Worm (Caenorhabditis elegans) whole organism, L3 larva: ENCODE data around the gene srh-72.

Experiments used
- R02D3.7 ChIP-seq: fragments of 150-350 bp; optimal IDR thresholded peaks from 2 replicates; lab custom pipeline; 2014; ENCODE audit warnings: missing biosample characterization, missing genetic modification characterization
- ZK546.5 ChIP-seq: sonication (generic microtip); optimal IDR thresholded peaks from 2 replicates; lab custom pipeline; 2017; ENCODE audit warnings: missing biosample characterization, missing genetic modification characterization
- aly-2 ChIP-seq: fragments of 150-350 bp; optimal IDR thresholded peaks from 2 replicates; lab custom pipeline; 2014; ENCODE audit warnings: missing biosample characterization, missing genetic modification characterization
- ama-1 ChIP-seq: fragments of 150-350 bp; optimal IDR thresholded peaks from 2 replicates; lab custom pipeline; 2018
- ceh-28 ChIP-seq: fragments of 150-350 bp; optimal IDR thresholded peaks from 2 replicates; lab custom pipeline; 2014; ENCODE audit warnings: missing biosample characterization, missing genetic modification reagents, missing genetic modification characterization
- ceh-82 ChIP-seq: fragments of 150-350 bp; optimal IDR thresholded peaks from 2 replicates; lab custom pipeline; 2014; ENCODE audit warnings: missing biosample characterization, missing genetic modification characterization
- ceh-9 ChIP-seq: sonication (generic microtip); optimal IDR thresholded peaks from 2 replicates; lab custom pipeline; 2018; ENCODE audit warnings: missing biosample characterization, missing genetic modification characterization
- daf-12 ChIP-seq: fragments of 150-350 bp; optimal IDR thresholded peaks from 2 replicates; lab custom pipeline; 2014; ENCODE audit warnings: missing biosample characterization, missing genetic modification reagents, missing genetic modification characterization
- elt-1 ChIP-seq: fragments of 150-350 bp; optimal IDR thresholded peaks from 2 replicates; lab custom pipeline; 2014; ENCODE audit warnings: missing biosample characterization, missing genetic modification characterization
- elt-2 ChIP-seq: sonication (generic microtip); optimal IDR thresholded peaks from 2 replicates; lab custom pipeline; 2016; ENCODE audit warnings: missing genetic modification reagents, mild to moderate bottlenecking, missing genetic modification characterization, missing compliant biosample characterization
- elt-3 ChIP-seq, 3 experiments: fragments of 150-350 bp in 1 of 3; sonication (generic microtip) in 2 of 3; optimal IDR thresholded peaks; 2 replicates in 2 of 3; 4 replicates in 1 of 3; lab custom pipeline; 2014 to 2017; ENCODE audit warnings: missing biosample characterization in 3 of 3, missing genetic modification characterization in 3 of 3
- eor-1 ChIP-seq, 2 experiments: fragments of 150-350 bp; optimal IDR thresholded peaks; 2 replicates each; lab custom pipeline; 2014 to 2018; ENCODE audit warnings: missing biosample characterization in 2 of 2, missing genetic modification characterization in 2 of 2
- fkh-2 ChIP-seq: fragments of 150-350 bp; optimal IDR thresholded peaks from 2 replicates; lab custom pipeline; 2014; ENCODE audit warnings: missing biosample characterization, missing genetic modification reagents, missing genetic modification characterization
- fos-1 ChIP-seq: fragments of 150-350 bp; optimal IDR thresholded peaks from 2 replicates; lab custom pipeline; 2014; ENCODE audit warnings: missing biosample characterization, missing genetic modification characterization
- hmg-11 ChIP-seq: sonication (generic microtip); optimal IDR thresholded peaks from 2 replicates; lab custom pipeline; 2016; ENCODE audit warnings: missing genetic modification characterization, missing compliant biosample characterization
- jun-1 ChIP-seq: fragments of 150-350 bp; optimal IDR thresholded peaks from 2 replicates; lab custom pipeline; 2014; ENCODE audit warnings: missing biosample characterization, missing genetic modification reagents, missing genetic modification characterization
- lin-15B ChIP-seq: fragments of 150-350 bp; optimal IDR thresholded peaks from 2 replicates; lab custom pipeline; 2014; ENCODE audit warnings: missing biosample characterization, missing genetic modification characterization
- lin-39 ChIP-seq: fragments of 150-350 bp; optimal IDR thresholded peaks from 2 replicates; lab custom pipeline; 2018; ENCODE audit warnings: missing biosample characterization, missing genetic modification reagents, missing genetic modification characterization
- nfya-1 ChIP-seq: sonication (generic microtip); optimal IDR thresholded peaks from 2 replicates; lab custom pipeline; 2017; ENCODE audit warnings: missing genetic modification characterization, mild to moderate bottlenecking, missing compliant biosample characterization, antibody characterized with exemption, moderate library complexity; ENCODE audit not compliant: insufficient read depth
- nhr-237 ChIP-seq: fragments of 150-350 bp; optimal IDR thresholded peaks from 2 replicates; lab custom pipeline; 2014; ENCODE audit warnings: missing biosample characterization, missing genetic modification characterization
- nhr-25 ChIP-seq: sonication (generic microtip); optimal IDR thresholded peaks from 2 replicates; lab custom pipeline; 2017; ENCODE audit warnings: missing biosample characterization, missing genetic modification characterization
- nhr-28 ChIP-seq: fragments of 150-350 bp; optimal IDR thresholded peaks from 2 replicates; lab custom pipeline; 2014; ENCODE audit warnings: missing biosample characterization, missing genetic modification characterization
- nhr-43 ChIP-seq: sonication (generic microtip); optimal IDR thresholded peaks from 2 replicates; lab custom pipeline; 2016; ENCODE audit warnings: mild to moderate bottlenecking, missing genetic modification characterization, missing compliant biosample characterization; ENCODE audit not compliant: poor library complexity, severe bottlenecking
- nhr-67 ChIP-seq: fragments of 150-350 bp; optimal IDR thresholded peaks from 2 replicates; lab custom pipeline; 2014; ENCODE audit warnings: missing biosample characterization, missing genetic modification characterization
- nhr-76 ChIP-seq: fragments of 150-350 bp; sonication (generic microtip); optimal IDR thresholded peaks from 5 replicates; lab custom pipeline; 2014; ENCODE audit warnings: missing biosample characterization, missing genetic modification characterization
- nhr-77 ChIP-seq: fragments of 150-350 bp; optimal IDR thresholded peaks from 2 replicates; lab custom pipeline; 2014; ENCODE audit warnings: missing biosample characterization, missing genetic modification characterization
- pha-4 ChIP-seq: fragments of 150-350 bp; optimal IDR thresholded peaks from 2 replicates; lab custom pipeline; 2014; ENCODE audit warnings: missing biosample characterization, missing genetic modification reagents, missing genetic modification characterization
- pqm-1 ChIP-seq: fragments of 150-350 bp; optimal IDR thresholded peaks from 2 replicates; lab custom pipeline; 2017; ENCODE audit warnings: missing biosample characterization, missing genetic modification characterization, inconsistent platforms
- skn-1 ChIP-seq: fragments of 150-350 bp; optimal IDR thresholded peaks from 2 replicates; lab custom pipeline; 2014; ENCODE audit warnings: missing biosample characterization, missing genetic modification characterization
- snpc-4 ChIP-seq: fragments of 150-350 bp; optimal IDR thresholded peaks from 2 replicates; lab custom pipeline; 2014; ENCODE audit warnings: missing biosample characterization, missing genetic modification characterization
- tbx-2 ChIP-seq: sonication (generic microtip); optimal IDR thresholded peaks from 2 replicates; lab custom pipeline; 2016; ENCODE audit warnings: mild to moderate bottlenecking, missing genetic modification characterization, missing compliant biosample characterization
- unc-62 ChIP-seq: fragments of 150-350 bp; sonication (generic microtip); optimal IDR thresholded peaks from 4 replicates; lab custom pipeline; 2014; ENCODE audit warnings: missing biosample characterization, missing genetic modification reagents, missing genetic modification characterization
- ztf-11 ChIP-seq: fragments of 150-350 bp; optimal IDR thresholded peaks from 2 replicates; lab custom pipeline; 2014; ENCODE audit warnings: missing biosample characterization, missing genetic modification characterization
- ztf-4 ChIP-seq: fragments of 150-350 bp; optimal IDR thresholded peaks from 2 replicates; lab custom pipeline; 2014; ENCODE audit warnings: missing biosample characterization, missing genetic modification characterization

Gene srh-72

DNA sequence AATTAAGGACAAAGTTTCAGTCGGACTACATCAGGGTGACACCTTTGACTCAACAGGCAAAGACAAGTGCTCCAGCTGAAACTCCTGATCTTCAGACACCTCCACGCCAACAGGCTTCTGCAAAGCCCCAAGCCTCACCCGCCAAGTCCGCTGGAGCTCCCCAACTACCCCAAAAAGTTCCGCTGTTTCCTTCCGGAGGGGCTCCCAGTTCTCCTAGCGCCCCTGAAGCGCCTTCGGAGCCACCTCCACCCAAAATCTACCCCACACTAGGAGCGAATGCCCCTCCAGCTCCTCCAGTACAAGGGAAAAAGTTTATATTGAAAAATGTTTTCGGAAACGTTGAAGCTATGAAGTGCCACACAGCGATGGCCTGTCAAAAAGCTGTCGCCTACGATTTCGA, 37.3 kb downstream of the srh-72 start:
- no peak for TF ChIP-seq ZK546.5 (tag; lab: Kevin White, UChicago)
- no peak for TF ChIP-seq lin-15B (tag; lab: Kevin White, UChicago)
- no peak for TF ChIP-seq R02D3.7
- no peak for TF ChIP-seq nhr-76 (tag; lab: Kevin White, UChicago)
- TF ChIP-seq ama-1 (lab: Kevin White, UChicago) = no peak
- TF ChIP-seq hmg-11 = no peak
- no peak for TF ChIP-seq tbx-2 (tag; lab: Kevin White, UChicago)
- no peak for TF ChIP-seq pha-4 (tag; lab: Kevin White, UChicago)
- TF ChIP-seq nhr-25 (tag; lab: Kevin White, UChicago) = no peak
- TF ChIP-seq nfya-1 (tag; lab: Kevin White, UChicago) = no peak
- TF ChIP-seq nhr-67 (tag; lab: Kevin White, UChicago) = no peak
- no peak for TF ChIP-seq ztf-4 (tag; lab: Kevin White, UChicago)
- TF ChIP-seq unc-62 (GFP tag; lab: Kevin White, UChicago) = no peak
- no peak for TF ChIP-seq aly-2 (tag; lab: Kevin White, UChicago)

DNA sequence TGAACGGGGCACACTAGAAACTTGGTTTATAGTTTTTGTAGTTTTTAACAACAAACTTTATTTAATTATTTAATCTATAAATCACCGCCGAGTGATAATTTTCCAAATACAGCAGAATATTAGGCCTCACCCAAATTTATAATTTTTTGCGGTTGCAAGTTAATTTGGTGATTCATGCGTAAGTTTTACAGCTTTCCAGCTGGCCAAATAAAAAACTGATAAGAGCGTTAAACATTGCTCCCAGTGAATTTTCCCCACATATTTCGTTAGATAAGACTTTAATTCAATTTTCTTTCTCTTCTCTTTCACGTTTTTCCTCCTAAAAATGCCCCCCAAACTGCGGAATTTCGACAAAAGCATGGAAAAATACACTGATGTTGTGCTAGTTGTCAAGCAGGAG, 38.9 kb downstream of the srh-72 start, which contains the start of gene bath-47:
Gene bath-47, plus strand, starts transcription at position 305 of the 400 bp plus-strand sequence.
- peak; percentile 59 for TF ChIP-seq elt-2 (tag; lab: Kevin White, UChicago)
- no peak for TF ChIP-seq nhr-25 (tag; lab: Kevin White, UChicago)
- TF ChIP-seq fkh-2 = no peak
- no peak for TF ChIP-seq nhr-43 (tag; lab: Kevin White, UChicago)
- no peak for TF ChIP-seq nhr-237 (tag; lab: Kevin White, UChicago)
- peak; percentile 36 for TF ChIP-seq pqm-1 (tag; lab: Kevin White, UChicago)
- no peak for TF ChIP-seq jun-1 (tag; lab: Kevin White, UChicago)
- no peak for TF ChIP-seq ztf-11

DNA sequence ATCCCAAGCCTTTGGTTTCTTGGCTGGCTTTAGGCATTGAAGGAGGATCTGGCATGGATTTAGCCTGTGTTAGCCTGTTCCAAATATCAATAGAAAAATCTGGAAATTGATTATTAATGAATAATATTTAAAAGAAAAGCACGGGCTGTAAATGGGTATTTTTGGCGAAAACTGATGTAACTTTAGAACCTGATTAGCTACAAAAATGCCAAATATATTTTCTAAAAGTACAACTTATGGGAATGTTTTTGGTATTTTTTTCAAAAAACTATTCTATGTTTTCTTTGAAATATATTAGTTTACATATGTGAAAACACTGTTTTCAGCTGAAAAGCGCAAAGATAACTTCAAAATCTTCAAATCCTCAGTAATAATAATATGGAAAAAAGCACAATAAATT, 39.7 kb downstream of the srh-72 start, which contains the start of gene bath-26:
Gene bath-26, minus strand, starts transcription at position 101 of the 400 bp plus-strand sequence.
- TF ChIP-seq daf-12 (tag; lab: Kevin White, UChicago) = no peak
- TF ChIP-seq elt-2 (tag; lab: Kevin White, UChicago) = no peak
- no peak for TF ChIP-seq ama-1 (lab: Kevin White, UChicago)
- no peak for TF ChIP-seq snpc-4 (tag; lab: Kevin White, UChicago)
- no peak for TF ChIP-seq pqm-1 (tag; lab: Kevin White, UChicago)
- no peak for TF ChIP-seq lin-39
- TF ChIP-seq ZK546.5 (tag; lab: Kevin White, UChicago) = no peak
- TF ChIP-seq ceh-28 = no peak
- no peak for TF ChIP-seq nhr-28 (tag; lab: Kevin White, UChicago)
- TF ChIP-seq nhr-77 (tag; lab: Kevin White, UChicago) = no peak
- no peak for TF ChIP-seq nhr-76 (tag; lab: Kevin White, UChicago)
- no peak for TF ChIP-seq lin-15B (tag; lab: Kevin White, UChicago)
- TF ChIP-seq nhr-237 (tag; lab: Kevin White, UChicago) = no peak
- no peak for TF ChIP-seq ceh-9 (tag; lab: Kevin White, UChicago)
- no peak for TF ChIP-seq eor-1 (tag; optimal IDR thresholded peaks at IDR 0.05; lab: Kevin White, UChicago)
- no peak for TF ChIP-seq ceh-82 (tag; lab: Kevin White, UChicago)
- TF ChIP-seq elt-1 (tag; lab: Kevin White, UChicago) = no peak

DNA sequence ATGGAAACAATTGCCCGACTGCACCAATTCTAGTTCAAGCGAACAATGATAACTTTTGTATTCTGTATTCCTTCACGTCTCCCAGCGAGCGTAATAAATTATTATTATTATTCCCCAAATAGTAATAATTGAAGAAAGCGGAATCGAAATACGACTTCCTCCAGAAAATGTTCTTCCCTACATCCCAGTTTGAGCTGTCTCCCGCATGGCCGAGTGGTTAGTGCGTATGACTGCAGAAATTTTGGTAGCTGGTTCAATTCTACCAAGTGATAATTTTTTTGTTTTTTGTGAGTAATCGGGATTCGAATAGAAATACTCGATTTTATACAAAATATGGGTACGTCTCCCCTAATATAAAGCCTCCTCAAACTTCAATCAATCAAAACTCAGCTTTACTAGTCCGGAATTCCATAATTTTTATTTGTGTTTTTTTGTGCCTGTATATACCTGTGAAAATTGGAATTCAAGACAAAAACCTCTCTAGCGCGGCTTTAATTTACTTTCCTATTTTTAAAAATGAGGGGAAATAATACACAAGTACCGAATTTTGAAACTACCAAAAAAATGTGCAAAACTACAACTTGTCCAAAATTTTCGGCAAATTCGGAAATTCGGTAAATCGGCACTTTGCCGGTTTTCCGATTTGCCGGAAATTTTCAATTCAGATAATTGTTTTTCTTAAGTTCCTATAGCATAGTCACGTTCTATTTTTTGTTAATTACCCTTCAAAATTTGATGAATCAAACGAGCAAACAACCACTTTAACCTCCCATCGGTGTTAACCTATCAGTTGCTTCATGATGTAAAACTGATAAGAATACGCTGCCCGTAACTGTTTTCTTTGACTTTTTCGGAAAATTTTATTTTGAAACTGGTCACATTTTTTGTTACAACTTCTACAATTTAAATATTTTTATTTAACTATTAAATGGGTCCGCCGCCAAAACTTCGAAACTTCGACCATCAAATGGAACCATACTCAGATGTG, 43.0 kb downstream of the srh-72 start, which contains the start of gene bath-46:
Gene bath-46, plus strand, starts transcription at position 806 of the 988 bp plus-strand sequence.
- TF ChIP-seq elt-3 (tag; optimal IDR thresholded peaks at IDR 0.05; lab: Kevin White, UChicago) = no peak
- TF ChIP-seq ceh-82 (tag; lab: Kevin White, UChicago) = no peak
- peak; percentile 49 for TF ChIP-seq pqm-1 (tag; lab: Kevin White, UChicago)
- no peak for TF ChIP-seq skn-1 (tag; lab: Kevin White, UChicago)
- no peak for TF ChIP-seq fos-1 (tag; lab: Kevin White, UChicago)
- TF ChIP-seq elt-2 (tag; lab: Kevin White, UChicago) = peak; percentile 73
- TF ChIP-seq nhr-237 (tag; lab: Kevin White, UChicago) = no peak
- no peak for TF ChIP-seq lin-15B (tag; lab: Kevin White, UChicago)
- no peak for TF ChIP-seq ztf-4 (tag; lab: Kevin White, UChicago)
